Fruit fly (Drosophila melanogaster): ENCODE data around the gene CtIP.
A peak's percentile ranks its signal among the peaks of the same experiment; 100 is the strongest.

The CtIP gene

dm6 chr3L:20393357-20393756 lies 42.7 kb upstream of the CtIP start, which contains the start of gene CG33969 (continued):
- no peak for TF ChIP-seq CG9876 (GFP tag; optimal IDR thresholded peaks at IDR 0.05)
- no peak for TF ChIP-seq CG10147 (GFP tag; optimal IDR thresholded peaks at IDR 0.05)
- no peak for TF ChIP-seq CG7357 (GFP tag; IDR thresholded peaks at IDR 0.05)
- TF ChIP-seq Dip3 (GFP tag; optimal IDR thresholded peaks at IDR 0.05): no peak
- no peak for TF ChIP-seq Gug (GFP tag; IDR thresholded peaks at IDR 0.05)
- TF ChIP-seq her (GFP tag; optimal IDR thresholded peaks at IDR 0.05): peak; percentile 37
- TF ChIP-seq CG33213 (GFP tag; optimal IDR thresholded peaks at IDR 0.05): no peak
- no peak for TF ChIP-seq C15 (GFP tag; IDR thresholded peaks at IDR 0.05)
- no peak for TF ChIP-seq so (GFP tag; IDR thresholded peaks at IDR 0.05)
- TF ChIP-seq CG1529 (GFP tag; optimal IDR thresholded peaks at IDR 0.05): no peak
- peak; percentile 40 for TF ChIP-seq Sry-δ (GFP tag; optimal IDR thresholded peaks at IDR 0.05)
- TF ChIP-seq Dbx (GFP tag; IDR thresholded peaks at IDR 0.05): no peak
- TF ChIP-seq MESR4 (GFP tag; optimal IDR thresholded peaks at IDR 0.05): peak; percentile 57
- no peak for TF ChIP-seq az2 (GFP tag; optimal IDR thresholded peaks at IDR 0.05)
- TF ChIP-seq CG6654 (GFP tag; optimal IDR thresholded peaks at IDR 0.05): no peak
- no peak for TF ChIP-seq CG15073 (GFP tag; optimal IDR thresholded peaks at IDR 0.05)
- peak; percentile 5 for TF ChIP-seq CG3995 (GFP tag; optimal IDR thresholded peaks at IDR 0.05)
- no peak for TF ChIP-seq dm (GFP tag; optimal IDR thresholded peaks at IDR 0.05)
- TF ChIP-seq unc-4 (GFP tag; IDR thresholded peaks at IDR 0.05; ENCODE audit: partially characterized antibody): no peak
- no peak for TF ChIP-seq dmrt11E (tag; optimal IDR thresholded peaks at IDR 0.05)
- TF ChIP-seq D (optimal IDR thresholded peaks at IDR 0.05): no peak
- TF ChIP-seq D (GFP tag; optimal IDR thresholded peaks at IDR 0.05): no peak
- no peak for TF ChIP-seq grau (tag; optimal IDR thresholded peaks at IDR 0.05)
- TF ChIP-seq Asciz (GFP tag; optimal IDR thresholded peaks at IDR 0.05): no peak
- no peak for TF ChIP-seq CG8388 (GFP tag; optimal IDR thresholded peaks at IDR 0.05)
- no peak for TF ChIP-seq sim (GFP tag; IDR thresholded peaks at IDR 0.05)
- TF ChIP-seq gt (GFP tag; IDR thresholded peaks at IDR 0.05): no peak
- TF ChIP-seq lab (GFP tag; optimal IDR thresholded peaks at IDR 0.05): peak; percentile 3
- TF ChIP-seq Atf3 (GFP tag; optimal IDR thresholded peaks at IDR 0.05): no peak
- no peak for TF ChIP-seq bigmax (GFP tag; optimal IDR thresholded peaks at IDR 0.05)
- TF ChIP-seq ap (GFP tag; IDR thresholded peaks at IDR 0.05): no peak
- TF ChIP-seq lola (GFP tag; optimal IDR thresholded peaks at IDR 0.05): no peak
- TF ChIP-seq Ets97D (GFP tag; optimal IDR thresholded peaks at IDR 0.05): peak; percentile 37
- TF ChIP-seq Nf-YB (GFP tag; optimal IDR thresholded peaks at IDR 0.05): no peak
- no peak for TF ChIP-seq sd (tag; optimal IDR thresholded peaks at IDR 0.05)

- TF ChIP-seq CG32532 (GFP tag; IDR thresholded peaks at IDR 0.05) (peak; percentile 69), Drgx (GFP tag; IDR thresholded peaks at IDR 0.05) (0 out of 2 replicates have a peak, but pooled peaks have one; percentile 38), corto (GFP tag; optimal IDR thresholded peaks at IDR 0.05) (no peak), Mad (GFP tag; optimal IDR thresholded peaks at IDR 0.05) (no peak), CG13624 (GFP tag; optimal IDR thresholded peaks at IDR 0.05) (peak; percentile 85), mirr (GFP tag; optimal IDR thresholded peaks at IDR 0.05) (peak; percentile 63), Nf-YA (GFP tag; IDR thresholded peaks at IDR 0.05) (no peak), zfh2 (GFP tag; optimal IDR thresholded peaks at IDR 0.05) (peak; percentile 69), CkIIα-i1 (GFP tag; IDR thresholded peaks at IDR 0.05) (no peak), Hsf (GFP tag; optimal IDR thresholded peaks at IDR 0.05) (peak; percentile 62), CG11695 (GFP tag; IDR thresholded peaks at IDR 0.05) (peak; percentile 46; the same call in 1 of the 3 replicates), CTCF (GFP tag; optimal IDR thresholded peaks at IDR 0.05) (peak; percentile 63), Lhr (GFP tag; optimal IDR thresholded peaks at IDR 0.05) (no peak), CG10979 (tag; optimal IDR thresholded peaks at IDR 0.05) (no peak), nmo (GFP tag; optimal IDR thresholded peaks at IDR 0.05) (peak; percentile 33), Sox102F (GFP tag; optimal IDR thresholded peaks at IDR 0.05) (peak; percentile 22), prd (optimal IDR thresholded peaks at IDR 0.05) (no peak), prd (GFP tag; IDR thresholded peaks at IDR 0.05) (peak; percentile 51), Hey (tag; optimal IDR thresholded peaks at IDR 0.05) (peak; percentile 40)
Observed at dm6 chr3L:20395257-20395909, 40.7 kb upstream of the CtIP start.
